Fruit fly (Drosophila melanogaster) whole organism, embryonic: Measurements from ENCODE around the gene SmydA-2.

ENCODE experiments used
- C15 ChIP-seq: fragments of 200-800 bp; sonication (Bioruptor generic); IDR thresholded peaks from 3 replicates; pipeline ENCODE4 v1.3.6; 2022; ENCODE audit warnings: missing biosample characterization, missing genetic modification characterization
- CG12744 ChIP-seq: fragments of 200-800 bp; sonication (Bioruptor generic); optimal IDR thresholded peaks from 2 replicates; lab custom pipeline; 2016; ENCODE audit warnings: missing biosample characterization, missing genetic modification characterization
- CG13296 ChIP-seq: fragments of 200-800 bp; sonication (Bioruptor generic); optimal IDR thresholded peaks from 3 replicates; lab custom pipeline; 2018; ENCODE audit warnings: missing biosample characterization, mild to moderate bottlenecking, missing genetic modification characterization
- CG14050 ChIP-seq: fragments of 200-800 bp; sonication (Bioruptor generic); IDR thresholded peaks from 3 replicates; pipeline ENCODE4 v1.3.6; 2022; ENCODE audit warnings: missing biosample characterization, missing genetic modification characterization
- CG1529 ChIP-seq: fragments of 200-800 bp; sonication (Bioruptor generic); optimal IDR thresholded peaks from 3 replicates; lab custom pipeline; 2018; ENCODE audit warnings: missing biosample characterization, missing genetic modification characterization
- CG1603 ChIP-seq: fragments of 200-800 bp; sonication (Bioruptor generic); optimal IDR thresholded peaks from 2 replicates; lab custom pipeline; 2019; ENCODE audit warnings: missing biosample characterization, mild to moderate bottlenecking, missing genetic modification characterization, moderate library complexity
- CG17186 ChIP-seq: fragments of 200-800 bp; sonication (Bioruptor generic); optimal IDR thresholded peaks from 3 replicates; lab custom pipeline; 2017; ENCODE audit warnings: missing biosample characterization, missing genetic modification reagents, missing genetic modification characterization
- CG18599 ChIP-seq: fragments of 200-800 bp; sonication (Bioruptor generic); optimal IDR thresholded peaks from 3 replicates; lab custom pipeline; 2017; ENCODE audit warnings: missing biosample characterization, missing genetic modification characterization, mild to moderate bottlenecking, moderate library complexity, missing genetic modification reagents
- CG2199 ChIP-seq: fragments of 200-800 bp; sonication (Bioruptor generic); IDR thresholded peaks from 3 replicates; pipeline ENCODE4 v1.3.6; 2022; ENCODE audit warnings: missing biosample characterization, missing genetic modification characterization
- CG30403 ChIP-seq: fragments of 200-800 bp; sonication (Bioruptor generic); optimal IDR thresholded peaks from 3 replicates; lab custom pipeline; 2016; ENCODE audit warnings: missing biosample characterization, missing genetic modification characterization
- CG30431 ChIP-seq: fragments of 200-800 bp; sonication (Bioruptor generic); optimal IDR thresholded peaks from 2 replicates; lab custom pipeline; 2017; ENCODE audit warnings: missing biosample characterization, missing genetic modification characterization
- CG3065 ChIP-seq: fragments of 200-800 bp; sonication (Bioruptor generic); optimal IDR thresholded peaks from 2 replicates; lab custom pipeline; 2016; ENCODE audit warnings: missing biosample characterization, missing genetic modification characterization
- CG32532 ChIP-seq: fragments of 200-800 bp; sonication (Bioruptor generic); IDR thresholded peaks from 2 replicates; pipeline ENCODE4 v1.3.6; 2022; ENCODE audit warnings: missing biosample characterization, missing genetic modification characterization
- CG3281 ChIP-seq: fragments of 200-800 bp; sonication (Bioruptor generic); optimal IDR thresholded peaks from 3 replicates; lab custom pipeline; 2017; ENCODE audit warnings: missing biosample characterization, mild to moderate bottlenecking, missing genetic modification characterization
- CG3407 ChIP-seq: fragments of 200-800 bp; sonication (Bioruptor generic); optimal IDR thresholded peaks from 2 replicates; lab custom pipeline; 2018; ENCODE audit warnings: missing biosample characterization, mild to moderate bottlenecking, missing genetic modification characterization
- CG34422 ChIP-seq: fragments of 200-800 bp; sonication (Bioruptor generic); IDR thresholded peaks from 3 replicates; pipeline ENCODE4 v1.3.6; 2022; ENCODE audit warnings: missing biosample characterization, missing genetic modification characterization
- CG4424 ChIP-seq: fragments of 200-800 bp; sonication (Bioruptor generic); optimal IDR thresholded peaks from 3 replicates; lab custom pipeline; 2016; ENCODE audit warnings: missing biosample characterization, missing genetic modification characterization
- CG5180 ChIP-seq: fragments of 200-800 bp; sonication (Bioruptor generic); optimal IDR thresholded peaks from 3 replicates; lab custom pipeline; 2017; ENCODE audit warnings: missing biosample characterization, missing genetic modification characterization, mild to moderate bottlenecking, moderate library complexity, missing genetic modification reagents
- CG8944 ChIP-seq: fragments of 200-800 bp; sonication (Bioruptor generic); optimal IDR thresholded peaks from 3 replicates; lab custom pipeline; 2016; ENCODE audit warnings: missing biosample characterization, missing genetic modification characterization
- CG9609 ChIP-seq: fragments of 200-800 bp; sonication (Bioruptor generic); optimal IDR thresholded peaks from 3 replicates; lab custom pipeline; 2016; ENCODE audit warnings: missing biosample characterization, missing genetic modification characterization
- CG9727 ChIP-seq: fragments of 200-800 bp; sonication (Bioruptor generic); optimal IDR thresholded peaks from 3 replicates; lab custom pipeline; 2017; ENCODE audit warnings: missing biosample characterization, mild to moderate bottlenecking, missing genetic modification characterization
- Elba2 ChIP-seq: fragments of 200-800 bp; sonication (Bioruptor generic); optimal IDR thresholded peaks from 3 replicates; lab custom pipeline; 2016; ENCODE audit warnings: missing biosample characterization, missing genetic modification characterization
- Ets97D ChIP-seq: fragments of 200-800 bp; sonication (Bioruptor generic); optimal IDR thresholded peaks from 3 replicates; lab custom pipeline; 2016; ENCODE audit warnings: missing biosample characterization, missing genetic modification characterization
- Hsf ChIP-seq: fragments of 200-800 bp; sonication (Bioruptor generic); optimal IDR thresholded peaks from 3 replicates; lab custom pipeline; 2016; ENCODE audit warnings: missing biosample characterization, missing genetic modification characterization
- Lhr ChIP-seq: fragments of 200-800 bp; sonication (Bioruptor generic); optimal IDR thresholded peaks from 3 replicates; lab custom pipeline; 2017; ENCODE audit warnings: mild to moderate bottlenecking, missing biosample characterization, missing genetic modification reagents, missing genetic modification characterization
- Max ChIP-seq: fragments of 200-800 bp; sonication (Bioruptor generic); optimal IDR thresholded peaks from 2 replicates; lab custom pipeline; 2016; ENCODE audit warnings: missing biosample characterization, mild to moderate bottlenecking, missing genetic modification characterization
- Mrtf ChIP-seq: fragments of 200-800 bp; sonication (Bioruptor generic); IDR thresholded peaks from 3 replicates; pipeline ENCODE4 v1.3.6; 2022; ENCODE audit warnings: missing biosample characterization, missing genetic modification characterization
- Myb ChIP-seq: fragments of 200-800 bp; sonication (Bioruptor generic); optimal IDR thresholded peaks from 2 replicates; lab custom pipeline; 2016; ENCODE audit warnings: missing biosample characterization, missing genetic modification characterization
- Scr ChIP-seq: fragments of 200-800 bp; sonication (Bioruptor generic); IDR thresholded peaks from 2 replicates; pipeline ENCODE4 v1.3.6; 2022; ENCODE audit warnings: missing biosample characterization, missing genetic modification characterization; ENCODE audit not compliant: partially characterized antibody
- Trl ChIP-seq, 3 experiments: fragments of >200 bp in 2 of 3; fragments of 200-800 bp in 1 of 3; sonication (Bioruptor generic) in 1 of 3; optimal IDR thresholded peaks; 2 replicates in 1 of 3; 3 replicates in 2 of 3; lab custom pipeline; 2016 to 2017; ENCODE audit warnings: missing biosample characterization in 1 of 3, missing genetic modification characterization in 1 of 3
- YL-1 ChIP-seq: fragments of 200-800 bp; sonication (Bioruptor generic); optimal IDR thresholded peaks from 3 replicates; lab custom pipeline; 2017; ENCODE audit warnings: missing biosample characterization, mild to moderate bottlenecking, missing genetic modification characterization
- bcd ChIP-seq: fragments of 200-800 bp; sonication (Bioruptor generic); optimal IDR thresholded peaks from 2 replicates; lab custom pipeline; 2017; ENCODE audit warnings: missing biosample characterization, mild to moderate bottlenecking, missing genetic modification characterization
- eyg ChIP-seq: fragments of 200-800 bp; sonication (Bioruptor generic); optimal IDR thresholded peaks from 3 replicates; lab custom pipeline; 2016; ENCODE audit warnings: missing biosample characterization, missing genetic modification characterization
- gcm2 ChIP-seq: fragments of 200-800 bp; sonication (Bioruptor generic); optimal IDR thresholded peaks from 2 replicates; lab custom pipeline; 2016; ENCODE audit warnings: missing biosample characterization, missing genetic modification characterization
- gsb ChIP-seq: fragments of 200-800 bp; sonication (Bioruptor generic); IDR thresholded peaks from 2 replicates; pipeline ENCODE4 v1.3.6; 2022; ENCODE audit warnings: missing biosample characterization, missing genetic modification characterization
- insv ChIP-seq, 2 experiments: fragments of 200-800 bp; sonication (Bioruptor generic); optimal IDR thresholded peaks; 3 replicates each; lab custom pipeline; 2016 to 2018; ENCODE audit warnings: missing biosample characterization in 2 of 2, missing genetic modification characterization in 2 of 2
- kay ChIP-seq: fragments of 200-800 bp; sonication (Bioruptor generic); optimal IDR thresholded peaks from 2 replicates; lab custom pipeline; 2016; ENCODE audit warnings: missing biosample characterization, missing genetic modification characterization
- lilli ChIP-seq: fragments of 200-800 bp; sonication (Bioruptor generic); optimal IDR thresholded peaks from 3 replicates; lab custom pipeline; 2016; ENCODE audit warnings: missing biosample characterization, missing genetic modification characterization
- luna ChIP-seq: fragments of 200-800 bp; sonication (Bioruptor generic); optimal IDR thresholded peaks from 2 replicates; lab custom pipeline; 2016; ENCODE audit warnings: missing biosample characterization, missing genetic modification characterization
- oc ChIP-seq: fragments of 200-800 bp; sonication (Bioruptor generic); optimal IDR thresholded peaks from 2 replicates; lab custom pipeline; 2018; ENCODE audit warnings: missing biosample characterization, mild to moderate bottlenecking, missing genetic modification characterization, moderate library complexity
- otp ChIP-seq: fragments of 200-800 bp; sonication (Bioruptor generic); IDR thresholded peaks from 3 replicates; pipeline ENCODE4, ENCODE4 v1.3.6; 2022; ENCODE audit warnings: missing biosample characterization, missing genetic modification characterization
- pum ChIP-seq: fragments of 200-800 bp; sonication (Bioruptor generic); optimal IDR thresholded peaks from 2 replicates; lab custom pipeline; 2016; ENCODE audit warnings: missing biosample characterization, missing genetic modification characterization
- sc ChIP-seq, 3 experiments: fragments of >200 bp in 2 of 3; fragments of 200-800 bp in 1 of 3; sonication (Bioruptor generic) in 1 of 3; optimal IDR thresholded peaks; 2 replicates in 2 of 3; 3 replicates in 1 of 3; lab custom pipeline; 2017; ENCODE audit warnings: mild to moderate bottlenecking in 1 of 3, missing biosample characterization in 1 of 3, missing genetic modification characterization in 1 of 3, missing genetic modification reagents in 1 of 3
- seq ChIP-seq: fragments of 200-800 bp; sonication (Bioruptor generic); IDR thresholded peaks from 2 replicates; pipeline ENCODE4 v1.3.6; 2022; ENCODE audit warnings: missing biosample characterization, missing genetic modification characterization
- tin ChIP-seq: fragments of 200-800 bp; sonication (Bioruptor generic); optimal IDR thresholded peaks from 3 replicates; lab custom pipeline; 2016; ENCODE audit warnings: missing biosample characterization, missing genetic modification characterization
- tio ChIP-seq: fragments of 200-800 bp; sonication (Bioruptor generic); optimal IDR thresholded peaks from 2 replicates; lab custom pipeline; 2017; ENCODE audit warnings: missing biosample characterization, missing genetic modification characterization, inconsistent platforms
- tx ChIP-seq: fragments of 200-800 bp; sonication (Bioruptor generic); optimal IDR thresholded peaks from 2 replicates; lab custom pipeline; 2016; ENCODE audit warnings: missing biosample characterization, missing genetic modification characterization
- vfl ChIP-seq: fragments of 200-800 bp; sonication (Bioruptor generic); optimal IDR thresholded peaks from 2 replicates; lab custom pipeline; 2016; ENCODE audit warnings: missing biosample characterization, missing genetic modification characterization
- zen ChIP-seq: fragments of 200-800 bp; sonication (Bioruptor generic); optimal IDR thresholded peaks from 3 replicates; lab custom pipeline; 2018; ENCODE audit warnings: missing biosample characterization, mild to moderate bottlenecking, missing genetic modification characterization, moderate library complexity
- zf30C ChIP-seq: fragments of 200-800 bp; sonication (Bioruptor generic); optimal IDR thresholded peaks from 3 replicates; lab custom pipeline; 2018; ENCODE audit warnings: missing biosample characterization, mild to moderate bottlenecking, missing genetic modification characterization

Gene SmydA-2

dm6 chr3L:19016133-19016804, 13.2 kb upstream of the SmydA-2 start (continued):
- TF ChIP-seq zen (tag; lab: Kevin White, UChicago) (no peak), CG34422 (GFP tag; lab: Robert Waterston, UW) (no peak), CG5180 (GFP tag; lab: Kevin White, UChicago) (no peak), gsb (GFP tag; lab: Robert Waterston, UW) (no peak), CG3407 (GFP tag; lab: Kevin White, UChicago) (no peak), CG17186 (GFP tag; lab: Kevin White, UChicago) (no peak), Hsf (no peak), oc (peak; percentile 90), vfl (GFP tag; lab: Kevin White, UChicago) (no peak), seq (no peak), tio (GFP tag; lab: Kevin White, UChicago) (no peak), sc (optimal IDR thresholded peaks at IDR 0.05; lab: Kevin White, UChicago) (no peak), sc (GFP tag; optimal IDR thresholded peaks at IDR 0.05; lab: Kevin White, UChicago) (no peak), CG3281 (peak; percentile 50), bcd (peak; percentile 33), CG30431 (GFP tag; lab: Kevin White, UChicago) (no peak), eyg (GFP tag; lab: Kevin White, UChicago) (no peak), C15 (no peak), Lhr (GFP tag; lab: Kevin White, UChicago) (no peak), kay (GFP tag; lab: Kevin White, UChicago) (no peak), Elba2 (GFP tag; lab: Kevin White, UChicago) (no peak), insv (GFP tag; optimal IDR thresholded peaks at IDR 0.05; lab: Kevin White, UChicago) (no peak), gcm2 (no peak), CG2199 (GFP tag; lab: Robert Waterston, UW) (no peak), CG30403 (GFP tag; lab: Kevin White, UChicago) (peak; percentile 24), CG3065 (GFP tag; lab: Kevin White, UChicago) (no peak), Trl (optimal IDR thresholded peaks at IDR 0.05; lab: Kevin White, UChicago) (peak in 1 of 2 experiments; percentile 23), Trl (GFP tag; optimal IDR thresholded peaks at IDR 0.05; lab: Kevin White, UChicago) (no peak), CG1529 (GFP tag; lab: Kevin White, UChicago) (no peak), CG12744 (GFP tag; lab: Kevin White, UChicago) (no peak), Myb (GFP tag; lab: Kevin White, UChicago) (no peak), CG32532 (GFP tag; lab: Robert Waterston, UW) (0 out of 2 replicates have a peak, but pooled peaks have one; percentile 39), Scr (GFP tag; lab: Robert Waterston, UW) (no peak), CG13296 (GFP tag; lab: Kevin White, UChicago) (no peak), Mrtf (no peak), CG18599 (GFP tag; lab: Kevin White, UChicago) (peak; percentile 18), tin (GFP tag; lab: Kevin White, UChicago) (peak; percentile 21), Ets97D (no peak), YL-1 (no peak), CG9727 (GFP tag; lab: Kevin White, UChicago) (peak; percentile 4), CG1603 (tag; lab: Kevin White, UChicago) (no peak), tx (GFP tag; lab: Kevin White, UChicago) (no peak), lilli (peak; percentile 51), CG8944 (no peak), Max (GFP tag; lab: Kevin White, UChicago) (no peak), luna (GFP tag; lab: Kevin White, UChicago) (no peak), CG14050 (no peak), zf30C (GFP tag; lab: Kevin White, UChicago) (no peak), CG4424 (GFP tag; lab: Kevin White, UChicago) (no peak), otp (GFP tag; lab: Robert Waterston, UW) (no peak), CG9609 (no peak), pum (GFP tag; lab: Kevin White, UChicago) (no peak)
